Worm (Caenorhabditis elegans) whole organism, L3 larva: Measurements from ENCODE around the gene srh-119.

ENCODE experiments used
- R02D3.7 ChIP-seq: fragments of 150-350 bp; optimal IDR thresholded peaks from 2 replicates; lab custom pipeline; 2014; ENCODE audit warnings: missing biosample characterization, missing genetic modification characterization
- ZK546.5 ChIP-seq: sonication (generic microtip); optimal IDR thresholded peaks from 2 replicates; lab custom pipeline; 2017; ENCODE audit warnings: missing biosample characterization, missing genetic modification characterization
- aly-2 ChIP-seq: fragments of 150-350 bp; optimal IDR thresholded peaks from 2 replicates; lab custom pipeline; 2014; ENCODE audit warnings: missing biosample characterization, missing genetic modification characterization
- ama-1 ChIP-seq: fragments of 150-350 bp; optimal IDR thresholded peaks from 2 replicates; lab custom pipeline; 2018
- ceh-16 ChIP-seq: sonication (generic microtip); optimal IDR thresholded peaks from 2 replicates; lab custom pipeline; 2017; ENCODE audit warnings: missing biosample characterization, missing genetic modification characterization
- ceh-28 ChIP-seq: fragments of 150-350 bp; optimal IDR thresholded peaks from 2 replicates; lab custom pipeline; 2014; ENCODE audit warnings: missing biosample characterization, missing genetic modification reagents, missing genetic modification characterization
- ceh-82 ChIP-seq: fragments of 150-350 bp; optimal IDR thresholded peaks from 2 replicates; lab custom pipeline; 2014; ENCODE audit warnings: missing biosample characterization, missing genetic modification characterization
- ceh-9 ChIP-seq: sonication (generic microtip); optimal IDR thresholded peaks from 2 replicates; lab custom pipeline; 2018; ENCODE audit warnings: missing biosample characterization, missing genetic modification characterization
- daf-12 ChIP-seq: fragments of 150-350 bp; optimal IDR thresholded peaks from 2 replicates; lab custom pipeline; 2014; ENCODE audit warnings: missing biosample characterization, missing genetic modification reagents, missing genetic modification characterization
- egl-27 ChIP-seq: sonication (generic microtip); optimal IDR thresholded peaks from 4 replicates; lab custom pipeline; 2017; ENCODE audit warnings: missing biosample characterization, missing genetic modification reagents, missing genetic modification characterization
- egl-5 ChIP-seq: fragments of 150-350 bp; optimal IDR thresholded peaks from 2 replicates; lab custom pipeline; 2017; ENCODE audit warnings: missing biosample characterization, missing genetic modification reagents, missing genetic modification characterization, inconsistent platforms
- elt-2 ChIP-seq: sonication (generic microtip); optimal IDR thresholded peaks from 2 replicates; lab custom pipeline; 2016; ENCODE audit warnings: missing genetic modification reagents, mild to moderate bottlenecking, missing genetic modification characterization, missing compliant biosample characterization
- elt-3 ChIP-seq, 3 experiments: fragments of 150-350 bp in 1 of 3; sonication (generic microtip) in 2 of 3; optimal IDR thresholded peaks; 2 replicates in 2 of 3; 4 replicates in 1 of 3; lab custom pipeline; 2014 to 2017; ENCODE audit warnings: missing biosample characterization in 3 of 3, missing genetic modification characterization in 3 of 3
- eor-1 ChIP-seq, 2 experiments: fragments of 150-350 bp; optimal IDR thresholded peaks; 2 replicates each; lab custom pipeline; 2014 to 2018; ENCODE audit warnings: missing biosample characterization in 2 of 2, missing genetic modification characterization in 2 of 2
- fkh-10 ChIP-seq: sonication (generic microtip); optimal IDR thresholded peaks from 2 replicates; lab custom pipeline; 2017; ENCODE audit warnings: missing biosample characterization, missing genetic modification reagents, missing genetic modification characterization
- fos-1 ChIP-seq: fragments of 150-350 bp; optimal IDR thresholded peaks from 2 replicates; lab custom pipeline; 2014; ENCODE audit warnings: missing biosample characterization, missing genetic modification characterization
- hmg-11 ChIP-seq: sonication (generic microtip); optimal IDR thresholded peaks from 2 replicates; lab custom pipeline; 2016; ENCODE audit warnings: missing genetic modification characterization, missing compliant biosample characterization
- jun-1 ChIP-seq: fragments of 150-350 bp; optimal IDR thresholded peaks from 2 replicates; lab custom pipeline; 2014; ENCODE audit warnings: missing biosample characterization, missing genetic modification reagents, missing genetic modification characterization
- lin-15B ChIP-seq: fragments of 150-350 bp; optimal IDR thresholded peaks from 2 replicates; lab custom pipeline; 2014; ENCODE audit warnings: missing biosample characterization, missing genetic modification characterization
- lin-39 ChIP-seq: fragments of 150-350 bp; optimal IDR thresholded peaks from 2 replicates; lab custom pipeline; 2018; ENCODE audit warnings: missing biosample characterization, missing genetic modification reagents, missing genetic modification characterization
- lsy-12 ChIP-seq: sonication (generic microtip); optimal IDR thresholded peaks from 2 replicates; lab custom pipeline; 2016; ENCODE audit warnings: mild to moderate bottlenecking, missing genetic modification characterization, missing compliant biosample characterization
- mdl-1 ChIP-seq: fragments of 150-350 bp; optimal IDR thresholded peaks from 2 replicates; lab custom pipeline; 2014; ENCODE audit warnings: missing biosample characterization, missing genetic modification characterization
- mml-1 ChIP-seq: fragments of 150-350 bp; sonication (generic microtip); optimal IDR thresholded peaks from 3 replicates; lab custom pipeline; 2014; ENCODE audit warnings: missing biosample characterization, missing genetic modification characterization
- nfya-1 ChIP-seq: sonication (generic microtip); optimal IDR thresholded peaks from 2 replicates; lab custom pipeline; 2017; ENCODE audit warnings: missing genetic modification characterization, mild to moderate bottlenecking, missing compliant biosample characterization, antibody characterized with exemption, moderate library complexity; ENCODE audit not compliant: insufficient read depth
- nhr-12 ChIP-seq: fragments of 150-350 bp; optimal IDR thresholded peaks from 2 replicates; lab custom pipeline; 2014; ENCODE audit warnings: missing biosample characterization, missing genetic modification characterization
- nhr-23 ChIP-seq: fragments of 150-350 bp; optimal IDR thresholded peaks from 2 replicates; lab custom pipeline; 2014; ENCODE audit warnings: missing biosample characterization, missing genetic modification reagents, missing genetic modification characterization
- nhr-237 ChIP-seq: fragments of 150-350 bp; optimal IDR thresholded peaks from 2 replicates; lab custom pipeline; 2014; ENCODE audit warnings: missing biosample characterization, missing genetic modification characterization
- nhr-25 ChIP-seq: sonication (generic microtip); optimal IDR thresholded peaks from 2 replicates; lab custom pipeline; 2017; ENCODE audit warnings: missing biosample characterization, missing genetic modification characterization
- nhr-28 ChIP-seq: fragments of 150-350 bp; optimal IDR thresholded peaks from 2 replicates; lab custom pipeline; 2014; ENCODE audit warnings: missing biosample characterization, missing genetic modification characterization
- nhr-67 ChIP-seq: fragments of 150-350 bp; optimal IDR thresholded peaks from 2 replicates; lab custom pipeline; 2014; ENCODE audit warnings: missing biosample characterization, missing genetic modification characterization
- nhr-77 ChIP-seq: fragments of 150-350 bp; optimal IDR thresholded peaks from 2 replicates; lab custom pipeline; 2014; ENCODE audit warnings: missing biosample characterization, missing genetic modification characterization
- pha-4 ChIP-seq: fragments of 150-350 bp; optimal IDR thresholded peaks from 2 replicates; lab custom pipeline; 2014; ENCODE audit warnings: missing biosample characterization, missing genetic modification reagents, missing genetic modification characterization
- pqm-1 ChIP-seq: fragments of 150-350 bp; optimal IDR thresholded peaks from 2 replicates; lab custom pipeline; 2017; ENCODE audit warnings: missing biosample characterization, missing genetic modification characterization, inconsistent platforms
- sea-2 ChIP-seq: fragments of 150-350 bp; sonication (generic microtip); optimal IDR thresholded peaks from 4 replicates; lab custom pipeline; 2014; ENCODE audit warnings: missing biosample characterization, missing genetic modification reagents, missing genetic modification characterization
- skn-1 ChIP-seq: fragments of 150-350 bp; optimal IDR thresholded peaks from 2 replicates; lab custom pipeline; 2014; ENCODE audit warnings: missing biosample characterization, missing genetic modification characterization
- tbx-2 ChIP-seq: sonication (generic microtip); optimal IDR thresholded peaks from 2 replicates; lab custom pipeline; 2016; ENCODE audit warnings: mild to moderate bottlenecking, missing genetic modification characterization, missing compliant biosample characterization
- unc-39 ChIP-seq: sonication (generic microtip); optimal IDR thresholded peaks from 4 replicates; lab custom pipeline; 2017; ENCODE audit warnings: missing biosample characterization, missing genetic modification characterization
- unc-62 ChIP-seq: fragments of 150-350 bp; sonication (generic microtip); optimal IDR thresholded peaks from 4 replicates; lab custom pipeline; 2014; ENCODE audit warnings: missing biosample characterization, missing genetic modification reagents, missing genetic modification characterization
- ztf-11 ChIP-seq: fragments of 150-350 bp; optimal IDR thresholded peaks from 2 replicates; lab custom pipeline; 2014; ENCODE audit warnings: missing biosample characterization, missing genetic modification characterization
- ztf-4 ChIP-seq: fragments of 150-350 bp; optimal IDR thresholded peaks from 2 replicates; lab custom pipeline; 2014; ENCODE audit warnings: missing biosample characterization, missing genetic modification characterization

Gene srh-119

DNA sequence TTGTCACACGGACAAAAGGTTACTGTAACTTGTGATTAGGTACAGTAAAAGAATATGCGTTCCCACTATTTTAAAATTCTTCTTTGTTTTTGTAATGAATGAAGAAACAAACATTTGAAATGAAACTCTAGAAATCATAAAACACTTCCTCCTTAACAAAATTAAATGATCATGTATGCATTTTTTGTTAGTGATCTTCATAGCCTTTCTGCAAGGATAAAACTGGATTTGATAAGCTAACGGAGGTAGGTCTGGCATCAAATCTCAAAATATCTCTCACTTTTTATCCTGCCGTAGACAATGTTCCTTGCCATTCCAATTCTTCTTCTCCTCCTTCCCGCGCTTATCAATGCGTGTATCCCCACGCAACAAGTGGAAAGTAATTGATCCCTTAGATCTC is 20.7 kb upstream of the srh-119 start, which contains the start of gene clec-238:
Gene clec-238, plus strand, starts transcription at position 301 of the 400 bp plus-strand sequence.
- TF ChIP-seq sea-2 (GFP tag; lab: Kevin White, UChicago), result no peak
- no peak for TF ChIP-seq ceh-9
- TF ChIP-seq mml-1, result no peak
- TF ChIP-seq ceh-16 (tag; lab: Kevin White, UChicago), result no peak
- no peak for TF ChIP-seq nfya-1 (tag; lab: Kevin White, UChicago)
- no peak for TF ChIP-seq nhr-67 (tag; lab: Kevin White, UChicago)
- no peak for TF ChIP-seq ztf-11 (tag; lab: Kevin White, UChicago)
- no peak for TF ChIP-seq nhr-28 (tag; lab: Kevin White, UChicago)
- TF ChIP-seq tbx-2 (tag; lab: Kevin White, UChicago), result no peak
- no peak for TF ChIP-seq ZK546.5 (tag; lab: Kevin White, UChicago)
- TF ChIP-seq nhr-237, result no peak
- no peak for TF ChIP-seq elt-2 (tag; lab: Kevin White, UChicago)
- no peak for TF ChIP-seq skn-1 (tag; lab: Kevin White, UChicago)
- no peak for TF ChIP-seq ztf-4 (tag; lab: Kevin White, UChicago)

DNA sequence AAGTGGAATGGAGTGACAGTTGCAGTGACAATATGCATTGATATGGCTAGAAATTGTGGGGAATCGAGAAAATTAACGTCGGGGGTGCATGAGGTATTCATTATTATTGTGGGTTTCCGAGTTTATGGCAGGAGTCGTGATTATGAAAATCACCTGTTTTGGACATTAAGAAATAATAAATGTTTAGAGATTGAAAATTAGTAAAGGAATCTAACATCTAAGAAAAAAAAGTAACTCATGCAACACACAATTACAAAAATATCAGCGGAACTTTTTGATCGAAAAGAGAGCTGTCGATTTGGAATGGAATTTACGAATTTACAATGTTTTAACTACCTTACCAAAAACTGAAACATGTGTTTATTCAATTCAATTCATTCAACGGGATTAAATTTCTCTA is 17.5 kb upstream of the srh-119 start, which contains the start of gene srh-206:
Gene srh-206, minus strand, starts transcription at position 101 of the 400 bp plus-strand sequence.
- no peak for TF ChIP-seq nhr-23 (tag; lab: Kevin White, UChicago)
- no peak for TF ChIP-seq pha-4 (tag; lab: Kevin White, UChicago)
- no peak for TF ChIP-seq nhr-28 (tag; lab: Kevin White, UChicago)
- no peak for TF ChIP-seq ceh-28 (tag; lab: Kevin White, UChicago)
- no peak for TF ChIP-seq nhr-25 (tag; lab: Kevin White, UChicago)
- no peak for TF ChIP-seq ztf-11 (tag; lab: Kevin White, UChicago)
- no peak for TF ChIP-seq ztf-4 (tag; lab: Kevin White, UChicago)
- TF ChIP-seq nhr-67 (tag; lab: Kevin White, UChicago), result no peak
- TF ChIP-seq mml-1, result no peak
- TF ChIP-seq ceh-16 (tag; lab: Kevin White, UChicago), result no peak
- no peak for TF ChIP-seq unc-39 (tag; lab: Kevin White, UChicago)
- no peak for TF ChIP-seq hmg-11
- TF ChIP-seq sea-2 (GFP tag; lab: Kevin White, UChicago), result no peak
- TF ChIP-seq ceh-9, result no peak
- TF ChIP-seq fkh-10 (GFP tag; lab: Kevin White, UChicago), result no peak
- no peak for TF ChIP-seq ceh-82 (tag; lab: Kevin White, UChicago)

DNA sequence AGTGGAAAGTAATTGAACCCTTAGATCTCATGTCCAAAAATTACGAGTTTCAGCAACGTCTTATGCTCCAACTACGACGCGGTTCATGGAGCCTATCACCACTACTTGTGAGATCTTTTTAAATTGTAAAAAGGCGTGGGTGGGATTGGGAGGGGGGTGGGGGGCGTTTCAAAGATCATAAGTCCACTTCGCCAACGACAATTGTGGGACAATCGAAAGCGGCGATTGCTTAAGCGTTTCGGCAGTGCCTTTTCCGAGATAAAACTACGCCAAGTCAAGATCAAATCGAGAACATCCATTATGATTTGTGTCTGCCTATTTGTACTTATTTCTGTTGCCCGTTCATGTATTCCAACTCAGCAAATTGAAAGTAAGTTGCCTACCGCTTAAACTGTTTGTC is 16.0 kb upstream of the srh-119 start, which contains the start of gene clec-239:
Gene clec-239, plus strand, starts transcription at position 301 of the 400 bp plus-strand sequence.
- TF ChIP-seq unc-39 (tag; lab: Kevin White, UChicago) (no peak), nfya-1 (tag; lab: Kevin White, UChicago) (no peak), ceh-16 (tag; lab: Kevin White, UChicago) (no peak)

DNA sequence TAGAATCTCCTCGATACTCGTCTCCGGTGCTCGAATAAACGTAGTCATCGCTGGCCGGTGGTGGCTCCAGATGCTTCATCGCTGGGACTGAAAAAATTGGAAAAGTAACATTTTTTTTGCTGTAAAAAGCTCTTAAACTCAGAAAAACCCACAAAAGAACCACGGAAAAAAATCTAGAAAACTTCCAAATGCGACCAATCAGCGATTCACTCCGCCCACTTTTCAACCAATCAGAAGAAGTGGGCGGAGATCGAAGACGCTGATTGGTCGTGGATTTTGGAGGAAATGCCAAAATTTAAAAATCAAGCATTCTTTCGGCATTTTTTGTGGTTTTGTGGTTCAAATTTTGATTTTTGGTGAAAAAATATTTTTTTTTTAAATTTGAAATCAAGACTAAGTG is 13.3 kb upstream of the srh-119 start:
- no peak for TF ChIP-seq nhr-237
- no peak for TF ChIP-seq nhr-25 (tag; lab: Kevin White, UChicago)
- peak; percentile 15 for TF ChIP-seq skn-1 (tag; lab: Kevin White, UChicago)
- TF ChIP-seq nhr-28 (tag; lab: Kevin White, UChicago), result no peak
- TF ChIP-seq ceh-82 (tag; lab: Kevin White, UChicago), result no peak
- no peak for TF ChIP-seq mdl-1 (tag; lab: Kevin White, UChicago)
- no peak for TF ChIP-seq eor-1 (tag; optimal IDR thresholded peaks at IDR 0.05; lab: Kevin White, UChicago)
- peak; percentile 93 for TF ChIP-seq nfya-1 (tag; lab: Kevin White, UChicago)
- no peak for TF ChIP-seq elt-3 (tag; optimal IDR thresholded peaks at IDR 0.05; lab: Kevin White, UChicago)

DNA sequence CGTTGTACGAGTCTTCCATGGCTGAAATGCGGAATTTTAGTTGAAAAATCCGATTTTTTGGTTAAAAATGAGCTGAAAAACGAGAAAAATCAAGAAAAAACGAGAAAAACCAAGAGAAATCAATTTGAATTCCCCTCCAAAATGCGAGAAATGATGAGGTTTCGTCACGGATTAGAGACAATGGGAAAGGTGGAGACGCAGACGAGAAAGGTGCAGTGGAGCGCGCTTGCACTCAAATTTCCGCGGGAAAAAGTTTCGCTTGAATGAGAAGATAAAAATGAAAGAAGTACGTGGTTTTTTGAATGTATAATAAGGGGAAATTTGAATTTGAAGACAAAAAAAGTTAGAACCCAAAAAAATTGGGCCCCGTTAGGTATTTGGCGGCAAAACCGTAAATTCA is 6.6 kb upstream of the srh-119 start, which contains the start of gene efl-1:
Gene efl-1, minus strand, starts transcription at position 21 of the 400 bp plus-strand sequence.
- no peak for TF ChIP-seq unc-39 (tag; lab: Kevin White, UChicago)
- peak; percentile 47 for TF ChIP-seq lsy-12 (tag; lab: Kevin White, UChicago)
- no peak for TF ChIP-seq daf-12 (tag; lab: Kevin White, UChicago)
- peak; percentile 64 for TF ChIP-seq elt-2 (tag; lab: Kevin White, UChicago)
- TF ChIP-seq tbx-2 (tag; lab: Kevin White, UChicago), result peak; percentile 64
- peak; percentile 93 for TF ChIP-seq skn-1 (tag; lab: Kevin White, UChicago)
- peak; percentile 87 for TF ChIP-seq nhr-25 (tag; lab: Kevin White, UChicago)
- TF ChIP-seq mml-1, result no peak
- TF ChIP-seq pqm-1, result peak; percentile 78
- TF ChIP-seq egl-5 (tag; lab: Kevin White, UChicago), result peak; percentile 97
- TF ChIP-seq aly-2, result no peak
- TF ChIP-seq nhr-23 (tag; lab: Kevin White, UChicago), result peak; percentile 94
- TF ChIP-seq ceh-9, result no peak
- peak; percentile 83 for TF ChIP-seq fkh-10 (GFP tag; lab: Kevin White, UChicago)
- no peak for TF ChIP-seq egl-27 (tag; lab: Kevin White, UChicago)
- TF ChIP-seq hmg-11, result peak; percentile 50
- TF ChIP-seq lin-15B, result peak; percentile 94
- TF ChIP-seq ama-1 (lab: Kevin White, UChicago), result peak; percentile 63
- peak; percentile 35 for TF ChIP-seq unc-62 (GFP tag; lab: Kevin White, UChicago)
- no peak for TF ChIP-seq nhr-12 (tag; lab: Kevin White, UChicago)
- TF ChIP-seq ceh-82 (tag; lab: Kevin White, UChicago), result peak; percentile 85
- TF ChIP-seq jun-1 (tag; lab: Kevin White, UChicago), result peak; percentile 67
- TF ChIP-seq pha-4 (tag; lab: Kevin White, UChicago), result peak; percentile 93
- no peak for TF ChIP-seq nhr-237
- TF ChIP-seq fos-1, result peak; percentile 7
- peak; percentile 92 for TF ChIP-seq lin-39 (tag; lab: Kevin White, UChicago)
- peak; percentile 92 for TF ChIP-seq nfya-1 (tag; lab: Kevin White, UChicago)
- TF ChIP-seq R02D3.7, result peak; percentile 81
- peak; percentile 36 for TF ChIP-seq nhr-77
